Fruit fly (Drosophila melanogaster) whole organism, embryonic: ENCODE results near the gene CG14054.

Experiments used
- Aef1 ChIP-seq: fragments of 200-800 bp; sonication (Bioruptor generic); IDR thresholded peaks from 3 replicates; pipeline ENCODE4 v1.3.6; 2022; ENCODE audit warnings: missing biosample characterization, missing genetic modification characterization
- Atf6 ChIP-seq: fragments of 200-800 bp; sonication (Bioruptor generic); IDR thresholded peaks from 2 replicates; pipeline ENCODE4 v1.3.6; 2022; ENCODE audit warnings: missing biosample characterization, missing genetic modification characterization
- Bteb2 ChIP-seq: fragments of 200-800 bp; sonication (Bioruptor generic); optimal IDR thresholded peaks from 2 replicates; lab custom pipeline; 2016; ENCODE audit warnings: missing biosample characterization, missing genetic modification characterization
- CG10543 ChIP-seq: fragments of 200-800 bp; sonication (Bioruptor generic); optimal IDR thresholded peaks from 3 replicates; lab custom pipeline; 2017; ENCODE audit warnings: missing biosample characterization, mild to moderate bottlenecking, missing genetic modification characterization, moderate library complexity
- CG12155 ChIP-seq: fragments of 200-800 bp; sonication (Bioruptor generic); optimal IDR thresholded peaks from 3 replicates; lab custom pipeline; 2016; ENCODE audit warnings: missing biosample characterization, missing genetic modification characterization
- CG14710 ChIP-seq: fragments of 200-800 bp; sonication (Bioruptor generic); optimal IDR thresholded peaks from 3 replicates; lab custom pipeline; 2019; ENCODE audit warnings: missing biosample characterization, mild to moderate bottlenecking, missing genetic modification characterization, moderate library complexity
- CG15011 ChIP-seq: fragments of 200-800 bp; sonication (Bioruptor generic); optimal IDR thresholded peaks from 3 replicates; lab custom pipeline; 2018; ENCODE audit warnings: missing biosample characterization, mild to moderate bottlenecking, missing genetic modification characterization
- CG1603 ChIP-seq: fragments of 200-800 bp; sonication (Bioruptor generic); optimal IDR thresholded peaks from 2 replicates; lab custom pipeline; 2019; ENCODE audit warnings: missing biosample characterization, mild to moderate bottlenecking, missing genetic modification characterization, moderate library complexity
- CG17912 ChIP-seq: fragments of 200-800 bp; sonication (Bioruptor generic); optimal IDR thresholded peaks from 2 replicates; lab custom pipeline; 2018; ENCODE audit warnings: missing biosample characterization, mild to moderate bottlenecking, missing genetic modification characterization
- CG31388 ChIP-seq: fragments of 200-800 bp; sonication (Bioruptor generic); optimal IDR thresholded peaks from 2 replicates; lab custom pipeline; 2016; ENCODE audit warnings: missing biosample characterization, missing genetic modification characterization
- CG3163 ChIP-seq: fragments of 200-800 bp; sonication (Bioruptor generic); optimal IDR thresholded peaks from 3 replicates; lab custom pipeline; 2016; ENCODE audit warnings: missing biosample characterization, missing genetic modification characterization
- CG34376 ChIP-seq: fragments of 200-800 bp; sonication (Bioruptor generic); optimal IDR thresholded peaks from 2 replicates; lab custom pipeline; 2018; ENCODE audit warnings: missing biosample characterization, mild to moderate bottlenecking, missing genetic modification characterization
- CG3847 ChIP-seq: fragments of 200-800 bp; sonication (Bioruptor generic); IDR thresholded peaks from 2 replicates; pipeline ENCODE4 v1.3.6; 2022; ENCODE audit warnings: missing biosample characterization, missing genetic modification characterization
- CG4617 ChIP-seq: fragments of 200-800 bp; sonication (Bioruptor generic); optimal IDR thresholded peaks from 3 replicates; lab custom pipeline; 2016; ENCODE audit warnings: missing biosample characterization, missing genetic modification characterization, borderline replicate concordance
- CG8281 ChIP-seq: fragments of 200-800 bp; sonication (Bioruptor generic); optimal IDR thresholded peaks from 2 replicates; lab custom pipeline; 2018; ENCODE audit warnings: missing biosample characterization, mild to moderate bottlenecking, missing genetic modification characterization, moderate library complexity
- CG8290 ChIP-seq, 3 experiments: fragments of 200-800 bp; sonication (Bioruptor generic); optimal IDR thresholded peaks; 2 replicates each; lab custom pipeline; 2016 to 2019; ENCODE audit warnings: missing biosample characterization in 3 of 3, missing genetic modification characterization in 3 of 3, mild to moderate bottlenecking in 2 of 3, moderate library complexity in 1 of 3
- CG8478 ChIP-seq: fragments of >200 bp; optimal IDR thresholded peaks from 2 replicates; lab custom pipeline; 2018
- CrebB ChIP-seq: fragments of 200-800 bp; sonication (Bioruptor generic); optimal IDR thresholded peaks from 3 replicates; lab custom pipeline; 2018; ENCODE audit warnings: missing biosample characterization, mild to moderate bottlenecking, missing genetic modification characterization
- D ChIP-seq, 2 experiments: fragments of 200-800 bp in 1 of 2; fragments of >200 bp in 1 of 2; sonication (Bioruptor generic) in 1 of 2; optimal IDR thresholded peaks; 2 replicates in 1 of 2; 3 replicates in 1 of 2; lab custom pipeline; 2017; ENCODE audit warnings: mild to moderate bottlenecking in 1 of 2, missing biosample characterization in 1 of 2, missing genetic modification characterization in 1 of 2, missing genetic modification reagents in 1 of 2
- Gsc ChIP-seq: fragments of 200-800 bp; sonication (Bioruptor generic); IDR thresholded peaks from 2 replicates; pipeline ENCODE4 v1.3.6; 2022; ENCODE audit warnings: missing biosample characterization, missing genetic modification characterization
- HmgZ ChIP-seq: fragments of 200-800 bp; sonication (Bioruptor generic); optimal IDR thresholded peaks from 2 replicates; lab custom pipeline; 2018; ENCODE audit warnings: missing biosample characterization, mild to moderate bottlenecking, missing genetic modification characterization
- Jarid2 ChIP-seq: fragments of 200-800 bp; sonication (Bioruptor generic); optimal IDR thresholded peaks from 3 replicates; lab custom pipeline; 2017; ENCODE audit warnings: mild to moderate bottlenecking, missing biosample characterization, missing genetic modification reagents, missing genetic modification characterization
- Kr ChIP-seq: fragments of 200-800 bp; sonication (Bioruptor generic); optimal IDR thresholded peaks from 2 replicates; lab custom pipeline; 2017; ENCODE audit warnings: missing biosample characterization, mild to moderate bottlenecking, missing genetic modification characterization
- NC2α ChIP-seq: fragments of 200-800 bp; sonication (Bioruptor generic); optimal IDR thresholded peaks from 2 replicates; lab custom pipeline; 2016; ENCODE audit warnings: missing biosample characterization, missing genetic modification characterization
- NfI ChIP-seq: fragments of 200-800 bp; sonication (Bioruptor generic); optimal IDR thresholded peaks from 3 replicates; lab custom pipeline; 2018; ENCODE audit warnings: missing biosample characterization, mild to moderate bottlenecking, missing genetic modification characterization, moderate library complexity
- Oli ChIP-seq: fragments of 200-800 bp; sonication (Bioruptor generic); optimal IDR thresholded peaks from 2 replicates; lab custom pipeline; 2018; ENCODE audit warnings: missing biosample characterization, mild to moderate bottlenecking, missing genetic modification characterization, moderate library complexity
- Rx ChIP-seq: fragments of 200-800 bp; sonication (Bioruptor generic); IDR thresholded peaks from 2 replicates; pipeline ENCODE4 v1.3.6; 2022; ENCODE audit warnings: missing biosample characterization, missing genetic modification characterization
- Scr ChIP-seq: fragments of 200-800 bp; sonication (Bioruptor generic); IDR thresholded peaks from 2 replicates; pipeline ENCODE4 v1.3.6; 2022; ENCODE audit warnings: missing biosample characterization, missing genetic modification characterization; ENCODE audit not compliant: partially characterized antibody
- Sin3A ChIP-seq: fragments of >200 bp; optimal IDR thresholded peaks from 2 replicates; lab custom pipeline; 2018
- btn ChIP-seq: fragments of 200-800 bp; sonication (Bioruptor generic); optimal IDR thresholded peaks from 2 replicates; lab custom pipeline; 2016; ENCODE audit warnings: missing biosample characterization, missing genetic modification characterization
- cad ChIP-seq: fragments of >200 bp; optimal IDR thresholded peaks from 2 replicates; lab custom pipeline; 2017; ENCODE audit warnings: missing biosample characterization, missing genetic modification characterization
- gce ChIP-seq: fragments of 200-800 bp; sonication (Bioruptor generic); IDR thresholded peaks from 3 replicates; pipeline ENCODE4 v1.3.6; 2022; ENCODE audit warnings: missing biosample characterization, missing genetic modification characterization
- gcm ChIP-seq: fragments of 200-800 bp; sonication (Bioruptor generic); optimal IDR thresholded peaks from 2 replicates; lab custom pipeline; 2019; ENCODE audit warnings: missing biosample characterization, mild to moderate bottlenecking, missing genetic modification characterization, moderate library complexity
- insv ChIP-seq, 2 experiments: fragments of 200-800 bp; sonication (Bioruptor generic); optimal IDR thresholded peaks; 3 replicates each; lab custom pipeline; 2016 to 2018; ENCODE audit warnings: missing biosample characterization in 2 of 2, missing genetic modification characterization in 2 of 2
- jigr1 ChIP-seq: fragments of 200-800 bp; sonication (Bioruptor generic); IDR thresholded peaks from 3 replicates; pipeline ENCODE4 v1.3.6; 2022; ENCODE audit warnings: missing biosample characterization, missing genetic modification characterization
- jing ChIP-seq: fragments of 200-800 bp; sonication (Bioruptor generic); optimal IDR thresholded peaks from 2 replicates; lab custom pipeline; 2018; ENCODE audit warnings: missing biosample characterization, mild to moderate bottlenecking, missing genetic modification characterization
- jumu ChIP-seq: fragments of 200-800 bp; sonication (Bioruptor generic); optimal IDR thresholded peaks from 3 replicates; lab custom pipeline; 2016; ENCODE audit warnings: missing biosample characterization, missing genetic modification characterization
- ken ChIP-seq: fragments of 200-800 bp; sonication (Bioruptor generic); IDR thresholded peaks from 3 replicates; pipeline ENCODE4 v1.3.6; 2022; ENCODE audit warnings: missing biosample characterization, missing genetic modification characterization
- lola ChIP-seq, 3 experiments: fragments of >200 bp in 2 of 3; fragments of 200-800 bp in 1 of 3; sonication (Bioruptor generic) in 1 of 3; optimal IDR thresholded peaks; 2 replicates each; lab custom pipeline; 2017 to 2019; ENCODE audit warnings: missing biosample characterization in 3 of 3, missing genetic modification characterization in 3 of 3, mild to moderate bottlenecking in 1 of 3, moderate library complexity in 1 of 3
- nmo ChIP-seq: fragments of 200-800 bp; sonication (Bioruptor generic); optimal IDR thresholded peaks from 2 replicates; lab custom pipeline; 2018; ENCODE audit warnings: missing biosample characterization, mild to moderate bottlenecking, missing genetic modification characterization, moderate library complexity
- repo ChIP-seq: fragments of 200-800 bp; sonication (Bioruptor generic); optimal IDR thresholded peaks from 2 replicates; lab custom pipeline; 2016; ENCODE audit warnings: missing biosample characterization, missing genetic modification characterization
- row ChIP-seq: fragments of 200-800 bp; sonication (Bioruptor generic); IDR thresholded peaks from 3 replicates; pipeline ENCODE4 v1.3.6; 2022; ENCODE audit warnings: missing biosample characterization, missing genetic modification characterization
- schlank ChIP-seq: fragments of 200-800 bp; sonication (Bioruptor generic); optimal IDR thresholded peaks from 2 replicates; lab custom pipeline; 2018; ENCODE audit warnings: missing biosample characterization, mild to moderate bottlenecking, missing genetic modification characterization
- tap ChIP-seq: fragments of 200-800 bp; optimal IDR thresholded peaks from 3 replicates; lab custom pipeline; 2019; ENCODE audit warnings: missing biosample characterization, mild to moderate bottlenecking, missing genetic modification characterization, moderate library complexity
- tin ChIP-seq: fragments of 200-800 bp; sonication (Bioruptor generic); optimal IDR thresholded peaks from 3 replicates; lab custom pipeline; 2016; ENCODE audit warnings: missing biosample characterization, missing genetic modification characterization
- ttk ChIP-seq: fragments of 200-800 bp; sonication (Bioruptor generic); IDR thresholded peaks from 2 replicates; pipeline ENCODE4 v2.1.2; 2022; ENCODE audit warnings: missing biosample characterization, missing genetic modification characterization
- wdn ChIP-seq: fragments of 200-800 bp; sonication (Bioruptor generic); IDR thresholded peaks from 2 replicates; pipeline ENCODE4 v1.3.6; 2022; ENCODE audit warnings: missing biosample characterization, missing genetic modification characterization
- zfh1 ChIP-seq: fragments of 200-800 bp; sonication (Bioruptor generic); IDR thresholded peaks from 3 replicates; pipeline ENCODE4 v1.3.6; 2022; ENCODE audit warnings: missing biosample characterization, missing genetic modification characterization

Gene CG14054

dm6 chrX:2050070-2050899 lies 15.9 kb downstream of the CG14054 start, which contains the start of gene moody (continued):
- TF ChIP-seq D (optimal IDR thresholded peaks at IDR 0.05; lab: Kevin White, UChicago) = no peak
- peak; percentile 92 for TF ChIP-seq D (GFP tag; optimal IDR thresholded peaks at IDR 0.05; lab: Kevin White, UChicago)
- peak; percentile 97 for TF ChIP-seq CG12155 (GFP tag; lab: Kevin White, UChicago)
- peak; percentile 93 for TF ChIP-seq CG8290 (GFP tag; optimal IDR thresholded peaks at IDR 0.05; lab: Kevin White, UChicago)
- peak; percentile 71 to 100 for TF ChIP-seq CG8290 (tag; optimal IDR thresholded peaks at IDR 0.05; lab: Kevin White, UChicago)
- TF ChIP-seq CG31388 (GFP tag; lab: Kevin White, UChicago) = peak; percentile 82
- TF ChIP-seq jumu (GFP tag; lab: Kevin White, UChicago) = peak; percentile 98
- TF ChIP-seq jigr1 (GFP tag; lab: Robert Waterston, UW) = peak; percentile 92
- TF ChIP-seq schlank = peak; percentile 98
- peak; percentile 99 for TF ChIP-seq HmgZ (tag; lab: Kevin White, UChicago)
- TF ChIP-seq nmo = peak; percentile 88
- TF ChIP-seq CG15011 (GFP tag; lab: Kevin White, UChicago) = peak; percentile 90
- TF ChIP-seq NC2α (GFP tag; lab: Kevin White, UChicago) = peak; percentile 93
- TF ChIP-seq Bteb2 (GFP tag; lab: Kevin White, UChicago) = peak; percentile 97
- TF ChIP-seq CG3163 (GFP tag; lab: Kevin White, UChicago) = peak; percentile 90
- TF ChIP-seq btn (GFP tag; lab: Kevin White, UChicago) = peak; percentile 89
- TF ChIP-seq ttk (GFP tag; lab: Robert Waterston, UW) = peak; percentile 97
- peak; percentile 98 for TF ChIP-seq Aef1 (GFP tag; lab: Robert Waterston, UW)
- peak; percentile 83 for TF ChIP-seq Jarid2 (GFP tag; lab: Kevin White, UChicago)
- peak; percentile 95 for TF ChIP-seq jing
- TF ChIP-seq CG10543 (GFP tag; lab: Kevin White, UChicago) = peak; percentile 99
- TF ChIP-seq cad (GFP tag; lab: Kevin White, UChicago) = no peak
- peak; percentile 83 for TF ChIP-seq CG8281 (tag; lab: Kevin White, UChicago)
- TF ChIP-seq tap (tag; lab: Kevin White, UChicago) = peak; percentile 94
- TF ChIP-seq CG4617 (GFP tag; lab: Kevin White, UChicago) = peak; percentile 97
- TF ChIP-seq repo (GFP tag; lab: Kevin White, UChicago) = peak; percentile 96
- peak; percentile 99 for TF ChIP-seq zfh1 (GFP tag; lab: Robert Waterston, UW)
- peak; percentile 100 for TF ChIP-seq row (GFP tag; lab: Robert Waterston, UW)
- TF ChIP-seq CG1603 = peak; percentile 98
- peak; percentile 98 for TF ChIP-seq Rx (GFP tag; lab: Robert Waterston, UW)
- peak; percentile 96 for TF ChIP-seq CG17912
- no peak for TF ChIP-seq Kr
- peak; percentile 99 for TF ChIP-seq CG3847 (GFP tag; lab: Robert Waterston, UW)
- peak; percentile 99 for TF ChIP-seq wdn (GFP tag; lab: Robert Waterston, UW)
- no peak for TF ChIP-seq Sin3A (lab: Kevin White, UChicago)
- TF ChIP-seq Gsc (GFP tag; lab: Robert Waterston, UW) = peak; percentile 93
- TF ChIP-seq gce (GFP tag; lab: Robert Waterston, UW) = peak; percentile 97
- TF ChIP-seq Scr = 0 out of 2 replicates have a peak, but pooled peaks have one; percentile 26
- TF ChIP-seq ken (GFP tag; lab: Robert Waterston, UW) = peak; percentile 99
- peak; percentile 98 for TF ChIP-seq Atf6
- peak; percentile 97 for TF ChIP-seq NfI (GFP tag; lab: Kevin White, UChicago)
- peak; percentile 79 for TF ChIP-seq CG14710
- peak in 1 of 3 experiments; percentile 82 for TF ChIP-seq lola (GFP tag; optimal IDR thresholded peaks at IDR 0.05; lab: Kevin White, UChicago)
- peak; percentile 97 for TF ChIP-seq CrebB
- peak; percentile 94 for TF ChIP-seq gcm (GFP tag; lab: Kevin White, UChicago)
- TF ChIP-seq CG34376 = peak; percentile 99
- peak; percentile 98 for TF ChIP-seq tin (GFP tag; lab: Kevin White, UChicago)
- peak; percentile 50 for TF ChIP-seq CG8478
- TF ChIP-seq insv (GFP tag; optimal IDR thresholded peaks at IDR 0.05; lab: Kevin White, UChicago) = peak in 1 of 2 experiments; percentile 82
- peak; percentile 93 for TF ChIP-seq Oli (tag; lab: Kevin White, UChicago)
